Fruit fly (Drosophila melanogaster): ENCODE measurements around the gene ZnT35C.

ZnT35C gene

DNA sequence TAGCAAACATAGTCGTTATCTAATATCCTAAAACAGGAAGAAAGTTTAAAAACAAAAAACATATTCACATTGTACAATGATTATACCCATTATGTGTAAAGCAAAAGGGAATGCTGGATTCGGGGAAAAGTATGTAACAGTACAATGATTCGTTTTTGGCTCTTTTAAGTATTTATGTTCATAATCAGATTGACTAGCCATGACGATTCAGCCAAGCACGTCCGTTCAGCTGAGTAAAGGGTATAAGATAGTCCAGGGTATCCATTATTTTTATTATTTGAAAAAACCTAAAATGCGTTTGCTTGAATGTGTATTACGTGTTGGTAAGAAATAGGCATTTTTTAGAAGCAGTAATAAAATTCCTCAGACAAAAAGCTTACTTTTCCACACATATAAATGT, 2.2 kb upstream of the ZnT35C start:
- TF ChIP-seq cic (GFP tag; optimal IDR thresholded peaks at IDR 0.05) = no peak
- TF ChIP-seq CG7045 (GFP tag; optimal IDR thresholded peaks at IDR 0.05) = no peak

DNA sequence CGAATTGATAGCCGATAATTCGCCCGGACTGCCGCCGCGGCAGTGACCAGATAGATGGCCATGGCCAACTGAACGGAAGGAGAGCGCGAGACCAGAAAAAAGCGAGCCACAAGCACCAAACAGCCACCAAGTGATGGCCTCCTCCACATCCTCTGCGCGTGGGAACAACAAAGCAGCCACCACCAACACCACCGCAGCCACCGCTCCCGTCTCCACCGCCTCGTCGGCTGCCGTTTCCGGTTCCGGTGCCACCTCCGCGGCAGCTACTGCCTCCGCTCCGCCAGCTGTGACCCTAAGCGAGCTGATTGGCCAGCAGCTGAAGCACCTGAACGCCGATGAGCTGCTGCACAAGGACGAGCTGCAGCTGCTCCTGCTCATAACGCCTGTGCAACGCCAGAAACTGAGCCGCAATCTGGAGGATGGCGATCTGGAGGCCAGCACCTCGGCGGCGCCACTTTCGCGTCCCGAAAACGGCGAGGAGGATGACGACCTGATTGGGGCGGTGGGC, 1.5 kb upstream of the ZnT35C start:
- TF ChIP-seq bab1 (GFP tag; optimal IDR thresholded peaks at IDR 0.05) (no peak), CG7101 (tag; optimal IDR thresholded peaks at IDR 0.05) (no peak), CG14711 (tag; optimal IDR thresholded peaks at IDR 0.05) (no peak), CG12768 (GFP tag; optimal IDR thresholded peaks at IDR 0.05) (no peak), Mnt (GFP tag; optimal IDR thresholded peaks at IDR 0.05) (no peak), CG1620 (GFP tag; optimal IDR thresholded peaks at IDR 0.05) (no peak), tj (GFP tag; optimal IDR thresholded peaks at IDR 0.05) (no peak), toe (GFP tag; optimal IDR thresholded peaks at IDR 0.05) (no peak), Clk (GFP tag; optimal IDR thresholded peaks at IDR 0.05) (no peak), kay (GFP tag; ENCODE audit: borderline replicate concordance) (no peak), CG5204 (GFP tag; optimal IDR thresholded peaks at IDR 0.05) (no peak), CG11617 (GFP tag; optimal IDR thresholded peaks at IDR 0.05) (no peak), cic (GFP tag; optimal IDR thresholded peaks at IDR 0.05) (no peak), pad (GFP tag; optimal IDR thresholded peaks at IDR 0.05) (no peak), ovo (GFP tag; optimal IDR thresholded peaks at IDR 0.05) (no peak), cnc (optimal IDR thresholded peaks at IDR 0.05) (no peak), Hr96 (GFP tag; optimal IDR thresholded peaks at IDR 0.05) (no peak)

DNA sequence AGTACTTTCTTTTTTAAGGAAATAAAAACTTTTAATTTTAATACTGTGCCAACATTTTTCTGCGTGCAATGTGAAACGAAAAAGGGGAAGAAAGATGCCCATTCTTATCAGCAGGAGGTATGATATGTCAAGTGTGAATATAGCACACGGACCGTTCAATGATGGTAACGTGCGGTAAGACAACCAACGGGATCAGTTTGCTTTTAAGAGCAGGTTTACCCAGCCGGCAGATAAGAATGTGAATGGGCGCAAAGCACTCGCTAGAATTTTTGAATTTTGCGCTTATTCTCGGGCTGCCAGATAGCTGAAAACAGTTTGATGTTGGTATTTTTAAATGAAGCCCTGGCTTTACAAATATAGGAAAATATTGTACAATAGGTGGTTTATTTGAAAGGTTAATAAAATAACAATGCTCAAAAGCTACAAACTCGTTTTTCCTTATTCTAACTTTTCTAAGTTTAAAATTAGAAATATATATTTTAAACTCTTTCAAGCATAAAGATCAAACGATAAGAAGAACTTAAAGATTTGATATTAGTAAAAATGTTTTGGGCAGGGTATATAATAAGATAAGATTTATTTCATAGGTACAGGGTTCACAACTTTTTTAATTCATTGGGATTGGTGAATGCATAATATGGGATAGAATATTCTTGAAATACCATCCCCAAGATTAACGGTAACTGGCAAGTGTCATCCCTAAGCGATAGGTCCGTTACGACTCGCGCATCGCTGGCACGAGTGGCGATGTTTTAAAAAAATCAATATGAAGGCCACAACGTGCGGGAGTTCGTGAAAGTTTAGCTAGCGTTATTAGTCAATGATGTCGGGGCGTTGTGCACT, 870 bp upstream of the ZnT35C start, which contains the start of gene dao:
Gene dao, plus strand, starts transcription at position 717 of the 843 bp plus-strand sequence.
- TF ChIP-seq toe (GFP tag; optimal IDR thresholded peaks at IDR 0.05) (peak; percentile 19), pad (GFP tag; optimal IDR thresholded peaks at IDR 0.05) (peak; percentile 73), CG5204 (GFP tag; optimal IDR thresholded peaks at IDR 0.05) (peak; percentile 59), ovo (GFP tag; optimal IDR thresholded peaks at IDR 0.05) (peak; percentile 61), Mnt (GFP tag; optimal IDR thresholded peaks at IDR 0.05) (no peak), CG7045 (GFP tag; optimal IDR thresholded peaks at IDR 0.05) (peak; percentile 12), CG7101 (tag; optimal IDR thresholded peaks at IDR 0.05) (no peak)

DNA sequence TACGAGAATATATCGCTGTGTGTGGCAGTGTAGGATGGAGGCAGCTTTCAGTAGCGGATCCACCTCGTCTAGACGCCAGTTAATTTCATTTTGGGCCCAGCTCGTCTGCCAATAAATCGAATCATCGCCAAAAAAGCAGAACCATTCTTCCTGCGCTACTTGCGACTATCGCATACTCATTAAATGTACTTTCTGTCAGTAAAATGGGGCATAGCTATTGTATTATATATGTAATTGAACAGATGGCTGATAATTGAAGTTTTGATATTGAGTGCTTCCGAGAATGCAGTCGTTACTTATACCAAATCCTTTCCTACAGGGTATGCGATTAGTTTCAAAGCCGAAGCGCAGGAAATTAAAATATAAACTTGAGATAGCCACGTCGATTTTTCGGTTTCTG, 2.8 kb downstream of the ZnT35C start:
- no peak for TF ChIP-seq bab1 (GFP tag; optimal IDR thresholded peaks at IDR 0.05)
- TF ChIP-seq CG5204 (GFP tag; optimal IDR thresholded peaks at IDR 0.05) = no peak
- TF ChIP-seq CG12768 (GFP tag; optimal IDR thresholded peaks at IDR 0.05) = no peak
- no peak for TF ChIP-seq CG14711 (tag; optimal IDR thresholded peaks at IDR 0.05)
- TF ChIP-seq cnc (optimal IDR thresholded peaks at IDR 0.05) = no peak
- no peak for TF ChIP-seq Mnt (GFP tag; optimal IDR thresholded peaks at IDR 0.05)
- TF ChIP-seq cic (GFP tag; optimal IDR thresholded peaks at IDR 0.05) = no peak

DNA sequence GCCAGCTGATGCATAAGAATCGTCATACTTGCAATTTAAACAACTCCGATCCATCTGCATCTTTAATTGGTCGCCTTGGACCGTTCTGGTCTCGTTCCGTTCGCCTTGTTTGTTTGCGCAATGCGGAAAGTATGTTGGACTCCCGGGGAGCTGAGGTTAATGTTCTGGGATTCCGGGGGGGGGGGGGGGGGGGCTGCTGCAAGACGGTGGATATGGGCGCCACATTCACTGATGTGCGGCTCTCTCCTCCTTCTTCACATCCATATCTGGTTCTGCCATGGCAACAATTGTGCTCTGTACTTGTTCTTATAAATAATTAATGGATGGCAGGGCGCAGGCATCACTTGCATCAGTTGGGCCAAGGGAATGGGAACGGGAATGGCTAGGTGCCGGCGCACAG, 4.1 kb downstream of the ZnT35C start:
- TF ChIP-seq CG12768 (GFP tag; optimal IDR thresholded peaks at IDR 0.05) = no peak
- no peak for TF ChIP-seq Crg-1 (GFP tag; optimal IDR thresholded peaks at IDR 0.05)
- TF ChIP-seq Clk (GFP tag; optimal IDR thresholded peaks at IDR 0.05) = no peak
- TF ChIP-seq CG11617 (GFP tag; optimal IDR thresholded peaks at IDR 0.05) = no peak
- no peak for TF ChIP-seq kay (GFP tag; ENCODE audit: borderline replicate concordance)
- TF ChIP-seq toe (GFP tag; optimal IDR thresholded peaks at IDR 0.05) = no peak
- no peak for TF ChIP-seq CG1620 (GFP tag; optimal IDR thresholded peaks at IDR 0.05)
- no peak for TF ChIP-seq ovo (GFP tag; optimal IDR thresholded peaks at IDR 0.05)
- no peak for TF ChIP-seq cnc (optimal IDR thresholded peaks at IDR 0.05)
- TF ChIP-seq CG7101 (tag; optimal IDR thresholded peaks at IDR 0.05) = no peak

DNA sequence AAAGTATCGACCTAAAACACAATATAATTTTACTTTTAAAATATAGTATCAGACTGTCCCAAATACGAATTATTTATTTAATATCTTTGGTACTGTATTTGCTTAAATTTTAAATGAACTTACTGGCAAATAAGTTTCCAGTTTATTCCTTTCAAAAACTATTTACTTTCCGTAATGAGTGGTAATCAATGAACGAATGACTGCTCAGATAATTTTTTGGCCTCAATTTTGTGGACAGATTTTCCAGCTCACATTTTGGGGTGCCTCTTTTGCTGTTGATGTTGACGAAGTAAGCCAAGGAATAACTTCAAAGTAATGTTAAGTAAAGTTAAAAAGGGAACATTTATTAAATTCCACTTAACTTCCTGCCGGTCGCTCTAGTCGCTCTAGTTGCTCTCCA, 32.6 kb downstream of the ZnT35C start, which contains the start of gene CG43230:
Gene CG43230, plus strand, starts transcription at position 301 of the 400 bp plus-strand sequence.
- TF ChIP-seq tj (GFP tag; optimal IDR thresholded peaks at IDR 0.05) (no peak), cnc (optimal IDR thresholded peaks at IDR 0.05) (no peak), CG7101 (tag; optimal IDR thresholded peaks at IDR 0.05) (no peak), CG14711 (tag; optimal IDR thresholded peaks at IDR 0.05) (no peak), Clk (GFP tag; optimal IDR thresholded peaks at IDR 0.05) (no peak), pad (GFP tag; optimal IDR thresholded peaks at IDR 0.05) (no peak), Crg-1 (GFP tag; optimal IDR thresholded peaks at IDR 0.05) (no peak), cic (GFP tag; optimal IDR thresholded peaks at IDR 0.05) (no peak), ovo (GFP tag; optimal IDR thresholded peaks at IDR 0.05) (no peak), toe (GFP tag; optimal IDR thresholded peaks at IDR 0.05) (no peak)

DNA sequence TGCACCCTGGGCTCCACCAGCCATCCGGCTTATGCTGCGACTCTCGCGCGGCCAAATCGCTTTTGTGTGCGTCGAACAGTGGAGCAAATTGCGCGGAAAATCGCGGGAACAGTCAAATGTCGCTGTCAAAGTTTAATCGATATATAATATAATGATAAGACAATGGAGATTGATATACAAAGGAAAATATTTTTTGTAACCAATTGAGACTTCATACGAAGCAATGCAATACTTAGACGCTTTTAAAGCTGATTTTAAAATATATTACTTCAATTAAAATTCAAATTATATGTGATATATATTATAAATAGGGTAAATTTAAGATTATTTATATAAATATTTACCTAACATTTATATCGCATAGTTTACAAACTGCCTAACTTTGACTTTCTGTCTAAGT, 36.0 kb downstream of the ZnT35C start:
- TF ChIP-seq Mnt (GFP tag; optimal IDR thresholded peaks at IDR 0.05) (no peak), toe (GFP tag; optimal IDR thresholded peaks at IDR 0.05) (no peak), CG7045 (GFP tag; optimal IDR thresholded peaks at IDR 0.05) (no peak), CG12768 (GFP tag; optimal IDR thresholded peaks at IDR 0.05) (no peak), tj (GFP tag; optimal IDR thresholded peaks at IDR 0.05) (no peak), Crg-1 (GFP tag; optimal IDR thresholded peaks at IDR 0.05) (no peak), cnc (optimal IDR thresholded peaks at IDR 0.05) (no peak), pad (GFP tag; optimal IDR thresholded peaks at IDR 0.05) (no peak), CG11617 (GFP tag; optimal IDR thresholded peaks at IDR 0.05) (no peak)

Data from whole organism, adult.